Fruit fly (Drosophila melanogaster) whole organism, prepupa: ENCODE measurements around the gene CG6287.
A peak's percentile ranks its signal among the peaks of the same experiment; 100 is the strongest.

ENCODE experiments used
- CG10669 ChIP-seq: fragments of 200-800 bp; sonication (Bioruptor generic); optimal IDR thresholded peaks from 3 replicates; lab custom pipeline; 2018; ENCODE audit warnings: missing biosample characterization, mild to moderate bottlenecking, missing genetic modification characterization, moderate library complexity
- CG11294 ChIP-seq: fragments of 200-800 bp; sonication (Bioruptor generic); IDR thresholded peaks from 2 replicates; pipeline ENCODE4 v1.3.6; 2022; ENCODE audit warnings: missing biosample characterization, missing genetic modification characterization
- CG11762 ChIP-seq: fragments of 200-800 bp; sonication (Bioruptor generic); optimal IDR thresholded peaks from 3 replicates; lab custom pipeline; 2016; ENCODE audit warnings: missing biosample characterization, missing genetic modification characterization; ENCODE audit not compliant: insufficient read depth
- CG11902 ChIP-seq: fragments of 200-800 bp; sonication (Bioruptor generic); optimal IDR thresholded peaks from 3 replicates; lab custom pipeline; 2016; ENCODE audit warnings: missing biosample characterization, missing genetic modification characterization
- CG15336 ChIP-seq: fragments of 200-800 bp; sonication (Bioruptor generic); IDR thresholded peaks from 2 replicates; pipeline ENCODE4 v1.3.6; 2022; ENCODE audit warnings: missing biosample characterization, missing genetic modification characterization
- CG1621 ChIP-seq: fragments of 200-800 bp; sonication (Bioruptor generic); optimal IDR thresholded peaks from 3 replicates; lab custom pipeline; 2018; ENCODE audit warnings: missing biosample characterization, mild to moderate bottlenecking, missing genetic modification characterization
- CG3032 ChIP-seq: fragments of 200-800 bp; optimal IDR thresholded peaks from 2 replicates; lab custom pipeline; 2019; ENCODE audit warnings: missing biosample characterization, mild to moderate bottlenecking, missing genetic modification characterization, moderate library complexity
- CG31627 ChIP-seq: fragments of 200-800 bp; sonication (Bioruptor generic); optimal IDR thresholded peaks from 3 replicates; lab custom pipeline; 2016; ENCODE audit warnings: missing biosample characterization, missing genetic modification characterization
- CG32006 ChIP-seq: fragments of 200-800 bp; sonication (Bioruptor generic); optimal IDR thresholded peaks from 3 replicates; lab custom pipeline; 2017; ENCODE audit warnings: missing biosample characterization, mild to moderate bottlenecking, missing genetic modification characterization
- CG34406 ChIP-seq: fragments of 200-800 bp; sonication (Bioruptor generic); optimal IDR thresholded peaks from 3 replicates; lab custom pipeline; 2016; ENCODE audit warnings: missing biosample characterization, missing genetic modification characterization
- CG3919 ChIP-seq: fragments of 200-800 bp; sonication (Bioruptor generic); optimal IDR thresholded peaks from 3 replicates; lab custom pipeline; 2016; ENCODE audit warnings: missing biosample characterization, missing genetic modification characterization
- CG4318 ChIP-seq: fragments of 200-800 bp; sonication (Bioruptor generic); optimal IDR thresholded peaks from 3 replicates; lab custom pipeline; 2017; ENCODE audit warnings: missing biosample characterization, mild to moderate bottlenecking, missing genetic modification characterization
- CG6163 ChIP-seq: fragments of 200-800 bp; sonication (Bioruptor generic); IDR thresholded peaks from 3 replicates; pipeline ENCODE4 v1.3.6; 2022; ENCODE audit warnings: missing biosample characterization, missing genetic modification characterization
- CG6276 ChIP-seq: fragments of 200-800 bp; sonication (Bioruptor generic); optimal IDR thresholded peaks from 2 replicates; lab custom pipeline; 2017; ENCODE audit warnings: missing biosample characterization, mild to moderate bottlenecking, missing genetic modification characterization
- CG6792 ChIP-seq: fragments of 200-800 bp; sonication (Bioruptor generic); optimal IDR thresholded peaks from 3 replicates; lab custom pipeline; 2016; ENCODE audit warnings: missing biosample characterization, missing genetic modification characterization
- CG6808 ChIP-seq: fragments of 200-800 bp; sonication (Bioruptor generic); optimal IDR thresholded peaks from 3 replicates; lab custom pipeline; 2017; ENCODE audit warnings: missing biosample characterization, missing genetic modification characterization, mild to moderate bottlenecking, moderate library complexity, missing genetic modification reagents
- CG6854 ChIP-seq: fragments of 200-800 bp; sonication (Bioruptor generic); optimal IDR thresholded peaks from 2 replicates; lab custom pipeline; 2017; ENCODE audit warnings: missing biosample characterization, mild to moderate bottlenecking, missing genetic modification characterization
- CG7368 ChIP-seq: fragments of 200-800 bp; sonication (Bioruptor generic); optimal IDR thresholded peaks from 3 replicates; lab custom pipeline; 2016; ENCODE audit warnings: missing biosample characterization, missing genetic modification characterization
- CG8119 ChIP-seq: fragments of 200-800 bp; sonication (Bioruptor generic); IDR thresholded peaks from 3 replicates; pipeline ENCODE4 v1.3.6; 2022; ENCODE audit warnings: missing biosample characterization, missing genetic modification characterization
- CG8319 ChIP-seq: fragments of 200-800 bp; sonication (Bioruptor generic); optimal IDR thresholded peaks from 3 replicates; lab custom pipeline; 2016; ENCODE audit warnings: missing biosample characterization, missing genetic modification characterization
- CG8632 ChIP-seq: fragments of 200-800 bp; sonication (Bioruptor generic); optimal IDR thresholded peaks from 3 replicates; lab custom pipeline; 2016; ENCODE audit warnings: missing biosample characterization, missing genetic modification characterization
- CG9139 ChIP-seq: fragments of 200-800 bp; sonication (Bioruptor generic); optimal IDR thresholded peaks from 3 replicates; lab custom pipeline; 2017; ENCODE audit warnings: missing biosample characterization, mild to moderate bottlenecking, missing genetic modification characterization
- Eip75B ChIP-seq: fragments of 200-800 bp; sonication (Bioruptor generic); optimal IDR thresholded peaks from 3 replicates; lab custom pipeline; 2016; ENCODE audit warnings: missing biosample characterization, missing genetic modification characterization
- Eip78C ChIP-seq: fragments of 200-800 bp; sonication (Bioruptor generic); peaks from one replicate; lab custom pipeline; 2016; ENCODE audit warnings: missing biosample characterization, missing genetic modification characterization
- Eip93F ChIP-seq: fragments of 200-800 bp; sonication (Bioruptor generic); optimal IDR thresholded peaks from 2 replicates; lab custom pipeline; 2016; ENCODE audit warnings: missing biosample characterization, mild to moderate bottlenecking, missing genetic modification characterization
- Ets96B ChIP-seq: fragments of 200-800 bp; optimal IDR thresholded peaks from 2 replicates; lab custom pipeline; 2019; ENCODE audit warnings: missing biosample characterization, mild to moderate bottlenecking, missing genetic modification characterization, moderate library complexity
- Gug ChIP-seq: fragments of 200-800 bp; sonication (Bioruptor generic); IDR thresholded peaks from 2 replicates; pipeline ENCODE4 v1.3.6; 2022; ENCODE audit warnings: missing biosample characterization, missing genetic modification characterization
- Hr38 ChIP-seq: sonication (Bioruptor generic); optimal IDR thresholded peaks from 2 replicates; lab custom pipeline; 2016; ENCODE audit warnings: missing biosample characterization, missing genetic modification characterization
- Hr39 ChIP-seq: fragments of 200-800 bp; sonication (Bioruptor generic); optimal IDR thresholded peaks from 2 replicates; lab custom pipeline; 2016; ENCODE audit warnings: missing biosample characterization, missing genetic modification characterization
- Lpt ChIP-seq: fragments of 200-800 bp; sonication (Bioruptor generic); optimal IDR thresholded peaks from 3 replicates; lab custom pipeline; 2016; ENCODE audit warnings: missing biosample characterization, missing genetic modification characterization
- Met ChIP-seq: fragments of 200-800 bp; sonication (Bioruptor generic); optimal IDR thresholded peaks from 3 replicates; lab custom pipeline; 2016; ENCODE audit warnings: missing biosample characterization, missing genetic modification characterization
- OdsH ChIP-seq: fragments of 200-800 bp; sonication (Bioruptor generic); optimal IDR thresholded peaks from 3 replicates; lab custom pipeline; 2016; ENCODE audit warnings: missing biosample characterization, missing genetic modification characterization
- Smox ChIP-seq: fragments of 200-800 bp; sonication (Bioruptor generic); optimal IDR thresholded peaks from 3 replicates; lab custom pipeline; 2016; ENCODE audit warnings: missing biosample characterization, missing genetic modification characterization
- Sox102F ChIP-seq: fragments of 200-800 bp; sonication (Bioruptor generic); optimal IDR thresholded peaks from 2 replicates; lab custom pipeline; 2016; ENCODE audit warnings: missing biosample characterization, mild to moderate bottlenecking, missing genetic modification characterization
- Sox15 ChIP-seq: fragments of 200-800 bp; sonication (Bioruptor generic); optimal IDR thresholded peaks from 3 replicates; lab custom pipeline; 2016; ENCODE audit warnings: missing biosample characterization, missing genetic modification characterization
- acj6 ChIP-seq: fragments of 200-800 bp; sonication (Bioruptor generic); optimal IDR thresholded peaks from 3 replicates; lab custom pipeline; 2016; ENCODE audit warnings: missing biosample characterization, missing genetic modification characterization
- cyc ChIP-seq: fragments of 200-800 bp; sonication (Bioruptor generic); optimal IDR thresholded peaks from 3 replicates; lab custom pipeline; 2016; ENCODE audit warnings: missing biosample characterization, missing genetic modification characterization
- dac ChIP-seq: fragments of 200-800 bp; sonication (Bioruptor generic); optimal IDR thresholded peaks from 2 replicates; lab custom pipeline; 2017; ENCODE audit warnings: missing biosample characterization, mild to moderate bottlenecking, missing genetic modification characterization
- eg ChIP-seq: fragments of 200-800 bp; sonication (Bioruptor generic); IDR thresholded peaks from 3 replicates; pipeline ENCODE4 v1.3.6; 2022; ENCODE audit warnings: missing biosample characterization, missing genetic modification characterization
- esn ChIP-seq: fragments of 200-800 bp; sonication (Bioruptor generic); optimal IDR thresholded peaks from 2 replicates; lab custom pipeline; 2016; ENCODE audit warnings: missing biosample characterization, mild to moderate bottlenecking, missing genetic modification characterization, moderate library complexity
- fd59A ChIP-seq: fragments of 200-800 bp; sonication (Bioruptor generic); optimal IDR thresholded peaks from 2 replicates; lab custom pipeline; 2017; ENCODE audit warnings: missing biosample characterization, mild to moderate bottlenecking, missing genetic modification characterization, missing genetic modification reagents
- fd85E ChIP-seq: fragments of 200-800 bp; sonication (Bioruptor generic); optimal IDR thresholded peaks from 3 replicates; lab custom pipeline; 2016; ENCODE audit warnings: missing biosample characterization, missing genetic modification characterization
- fkh ChIP-seq: fragments of 200-800 bp; sonication (Bioruptor generic); optimal IDR thresholded peaks from 3 replicates; lab custom pipeline; 2017; ENCODE audit warnings: missing biosample characterization, mild to moderate bottlenecking, missing genetic modification characterization, moderate library complexity
- lz ChIP-seq: fragments of 200-800 bp; sonication (Bioruptor generic); optimal IDR thresholded peaks from 3 replicates; lab custom pipeline; 2016; ENCODE audit warnings: missing biosample characterization, missing genetic modification characterization
- net ChIP-seq: fragments of 200-800 bp; sonication (Bioruptor generic); optimal IDR thresholded peaks from 3 replicates; lab custom pipeline; 2016; ENCODE audit warnings: missing biosample characterization, missing genetic modification characterization
- salr ChIP-seq, 2 experiments: fragments of 200-800 bp; sonication (Bioruptor generic); optimal IDR thresholded peaks; 3 replicates each; lab custom pipeline; 2016 to 2018; ENCODE audit warnings: missing biosample characterization in 2 of 2, missing genetic modification characterization in 2 of 2, mild to moderate bottlenecking in 1 of 2
- spab ChIP-seq: fragments of 200-800 bp; sonication (Bioruptor generic); optimal IDR thresholded peaks from 2 replicates; lab custom pipeline; 2017; ENCODE audit warnings: missing biosample characterization, mild to moderate bottlenecking, missing genetic modification characterization, missing genetic modification reagents
- ss ChIP-seq, 2 experiments: fragments of 200-800 bp; sonication (Bioruptor generic); optimal IDR thresholded peaks; 2 replicates in 1 of 2; 3 replicates in 1 of 2; lab custom pipeline; 2017 to 2018; ENCODE audit warnings: mild to moderate bottlenecking in 2 of 2, missing biosample characterization in 2 of 2, missing genetic modification characterization in 2 of 2, moderate library complexity in 1 of 2
- svp ChIP-seq: fragments of 200-800 bp; sonication (Bioruptor generic); peaks from one replicate; lab custom pipeline; 2016; ENCODE audit warnings: missing biosample characterization, missing genetic modification characterization
- topi ChIP-seq: fragments of 200-800 bp; sonication (Bioruptor generic); optimal IDR thresholded peaks from 3 replicates; lab custom pipeline; 2016; ENCODE audit warnings: missing biosample characterization, missing genetic modification characterization
- vri ChIP-seq: fragments of 200-800 bp; sonication (Bioruptor generic); optimal IDR thresholded peaks from 3 replicates; lab custom pipeline; 2016; ENCODE audit warnings: missing biosample characterization, mild to moderate bottlenecking, missing genetic modification characterization

CG6287 gene

dm6 chr2L:11155166-11155958, at the start of gene CG6287:
CG6287 (minus strand) TSS chr2L:11155721.
- TF ChIP-seq ss (GFP tag; optimal IDR thresholded peaks at IDR 0.05; lab: Kevin White, UChicago) (peak; percentile 83 to 86), topi (peak; percentile 95), CG1621 (peak; percentile 84), CG9139 (GFP tag; lab: Kevin White, UChicago) (peak; percentile 63), Smox (GFP tag; lab: Kevin White, UChicago) (peak; percentile 95), CG8632 (peak; percentile 90), dac (no peak), eg (peak; percentile 99), fd85E (GFP tag; lab: Kevin White, UChicago) (peak; percentile 46), CG6276 (GFP tag; lab: Kevin White, UChicago) (peak; percentile 93), Lpt (peak; percentile 91), Ets96B (tag; lab: Kevin White, UChicago) (peak; percentile 91), Eip75B (peak; percentile 95), svp (peak; percentile 98), CG31627 (GFP tag; lab: Kevin White, UChicago) (peak; percentile 97), cyc (GFP tag; lab: Kevin White, UChicago) (peak; percentile 97), esn (GFP tag; lab: Kevin White, UChicago) (peak; percentile 97), net (GFP tag; lab: Kevin White, UChicago) (peak; percentile 92), OdsH (peak; percentile 97), Hr39 (GFP tag; lab: Kevin White, UChicago) (peak; percentile 96), CG4318 (peak; percentile 92), CG11902 (peak; percentile 94), CG8319 (GFP tag; lab: Kevin White, UChicago) (peak; percentile 95), CG8119 (GFP tag; lab: Robert Waterston, UW) (peak; percentile 96), CG3032 (peak; percentile 93), Eip93F (GFP tag; lab: Kevin White, UChicago) (peak; percentile 61), Hr38 (GFP tag; lab: Kevin White, UChicago) (peak; percentile 56), CG6792 (peak; percentile 94), CG6808 (GFP tag; lab: Kevin White, UChicago) (peak; percentile 86), CG34406 (GFP tag; lab: Kevin White, UChicago) (peak; percentile 93), acj6 (GFP tag; lab: Kevin White, UChicago) (peak; percentile 96), CG15336 (GFP tag; lab: Robert Waterston, UW) (peak; percentile 97), CG11294 (peak; percentile 96), CG7368 (GFP tag; lab: Kevin White, UChicago) (peak; percentile 93), Sox15 (GFP tag; lab: Kevin White, UChicago) (peak; percentile 93), CG11762 (GFP tag; lab: Kevin White, UChicago) (peak; percentile 93), fd59A (GFP tag; lab: Kevin White, UChicago) (peak; percentile 79), Sox102F (peak; percentile 89), Gug (GFP tag; lab: Robert Waterston, UW) (peak; percentile 97), CG6854 (no peak), CG3919 (GFP tag; lab: Kevin White, UChicago) (peak; percentile 97), CG32006 (peak; percentile 97), lz (GFP tag; lab: Kevin White, UChicago) (peak; percentile 95), spab (GFP tag; lab: Kevin White, UChicago) (peak; percentile 84), CG10669 (GFP tag; lab: Kevin White, UChicago) (peak; percentile 91), Met (GFP tag; lab: Kevin White, UChicago) (peak; percentile 97), salr (GFP tag; optimal IDR thresholded peaks at IDR 0.05; lab: Kevin White, UChicago) (peak; percentile 69 to 92), CG6163 (GFP tag; lab: Robert Waterston, UW) (peak; percentile 96), Eip78C (peak; percentile 99), vri (GFP tag; lab: Kevin White, UChicago) (peak; percentile 81), fkh (GFP tag; lab: Kevin White, UChicago) (no peak)
